Worm (Caenorhabditis elegans) whole organism, L4 larva: Measurements from ENCODE around the gene srh-223.

Source experiments
- F49E8.2 ChIP-seq: sonication (generic microtip); optimal IDR thresholded peaks from 2 replicates; lab custom pipeline; 2016; ENCODE audit warnings: missing compliant biosample characterization, mild to moderate bottlenecking, missing genetic modification characterization, borderline replicate concordance
- Y75B8A.6 ChIP-seq: fragments of 200-800 bp; sonication (Bioruptor generic); IDR thresholded peaks from 2 replicates; pipeline ENCODE4 v1.3.6; 2022; ENCODE audit warnings: missing genetic modification reagents, missing genetic modification characterization, missing compliant biosample characterization
- ces-1 ChIP-seq: fragments of 150-350 bp; sonication (generic microtip); optimal IDR thresholded peaks from 4 replicates; lab custom pipeline; 2014; ENCODE audit warnings: missing biosample characterization, missing genetic modification reagents, missing genetic modification characterization
- lin-13 ChIP-seq: fragments of 150-350 bp; optimal IDR thresholded peaks from 2 replicates; lab custom pipeline; 2014; ENCODE audit warnings: missing biosample characterization, missing genetic modification reagents, missing genetic modification characterization
- nhr-76 ChIP-seq: fragments of 150-350 bp; optimal IDR thresholded peaks from 2 replicates; lab custom pipeline; 2014; ENCODE audit warnings: missing biosample characterization, missing genetic modification characterization
- pha-4 ChIP-seq, 2 experiments: fragments of 150-350 bp in 1 of 2; fragments of 200-800 bp in 1 of 2; sonication (Bioruptor generic) in 1 of 2; IDR thresholded peaks in 1 of 2; optimal IDR thresholded peaks in 1 of 2; 2 replicates each; pipeline versions ENCODE4 v1.3.6 to Lab custom; 2014 to 2022; ENCODE audit warnings: missing genetic modification characterization in 2 of 2, missing genetic modification reagents in 2 of 2, missing biosample characterization in 1 of 2, missing compliant biosample characterization in 1 of 2
- tag-97 ChIP-seq: fragments of 200-800 bp; sonication (Bioruptor generic); IDR thresholded peaks from 2 replicates; pipeline ENCODE4 v1.3.6; 2022; ENCODE audit warnings: missing genetic modification characterization, missing compliant biosample characterization

DNA sequence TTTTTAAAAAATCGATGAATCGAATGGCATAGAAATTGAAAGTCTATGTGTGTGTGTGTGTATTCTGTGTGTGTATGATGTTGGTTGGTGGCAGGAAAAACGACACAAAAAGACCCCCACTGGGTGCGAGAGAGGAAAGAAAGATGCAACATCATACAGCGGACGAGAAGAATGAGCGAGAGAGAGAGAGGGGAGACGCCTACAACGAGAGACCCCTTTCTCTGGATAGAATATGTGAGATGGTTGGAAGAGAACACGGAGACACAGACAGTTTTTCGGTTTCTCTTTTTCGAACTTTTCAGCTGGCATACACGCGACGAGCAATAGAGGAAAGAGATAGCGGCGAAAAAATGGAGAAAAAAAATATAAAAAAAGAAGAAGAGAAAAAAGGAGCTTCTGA lies 38.1 kb downstream of the srh-223 start:
- TF ChIP-seq tag-97 (GFP tag; lab: Robert Waterston, UW) (no peak), Y75B8A.6 (GFP tag; lab: Robert Waterston, UW) (no peak), ces-1 (GFP tag; lab: Kevin White, UChicago) (peak; percentile 46), pha-4 (GFP tag; IDR thresholded peaks at IDR 0.05; lab: Robert Waterston, UW) (no peak), pha-4 (tag; optimal IDR thresholded peaks at IDR 0.05; lab: Kevin White, UChicago) (peak; percentile 77), nhr-76 (tag; lab: Kevin White, UChicago) (peak; percentile 5), F49E8.2 (tag; lab: Kevin White, UChicago) (no peak), lin-13 (GFP tag; lab: Kevin White, UChicago) (peak; percentile 45)
